Worm (Caenorhabditis elegans) whole organism, L1 larva: Measurements from ENCODE around the gene F56C9.6.

ENCODE experiments used
- C04F5.9 ChIP-seq: sonication (generic microtip); optimal IDR thresholded peaks from 2 replicates; lab custom pipeline; 2016; ENCODE audit warnings: missing genetic modification characterization, missing compliant biosample characterization
- C16A3.4 ChIP-seq: fragments of 150-350 bp; optimal IDR thresholded peaks from 2 replicates; lab custom pipeline; 2014; ENCODE audit warnings: missing biosample characterization, missing genetic modification characterization
- C34B4.2 ChIP-seq: sonication (generic microtip); optimal IDR thresholded peaks from 2 replicates; lab custom pipeline; 2017; ENCODE audit warnings: mild to moderate bottlenecking, missing genetic modification characterization, missing compliant biosample characterization
- aha-1 ChIP-seq: fragments of 150-350 bp; optimal IDR thresholded peaks from 2 replicates; lab custom pipeline; 2014; ENCODE audit warnings: missing biosample characterization, missing genetic modification characterization
- alr-1 ChIP-seq: fragments of 200-800 bp; sonication (Bioruptor generic); optimal IDR thresholded peaks from 2 replicates; lab custom pipeline; 2018; ENCODE audit warnings: borderline replicate concordance, mild to moderate bottlenecking, missing genetic modification characterization, missing compliant biosample characterization
- ceh-8 ChIP-seq: fragments of 200-800 bp; sonication (Bioruptor generic); optimal IDR thresholded peaks from 2 replicates; lab custom pipeline; 2018; ENCODE audit warnings: mild to moderate bottlenecking, missing genetic modification characterization, moderate library complexity, missing compliant biosample characterization
- ceh-82 ChIP-seq, 3 experiments: fragments of 150-350 bp in 1 of 3; sonication (generic microtip) in 2 of 3; optimal IDR thresholded peaks; 2 replicates each; lab custom pipeline; 2014 to 2017; ENCODE audit warnings: missing biosample characterization in 3 of 3, missing genetic modification characterization in 3 of 3
- dpl-1 ChIP-seq, 3 experiments: fragments of 150-350 bp in 2 of 3; sonication (generic microtip) in 1 of 3; optimal IDR thresholded peaks; 2 replicates each; lab custom pipeline; 2014 to 2017; ENCODE audit warnings: missing biosample characterization in 3 of 3, missing genetic modification characterization in 3 of 3, missing genetic modification reagents in 3 of 3
- dsc-1 ChIP-seq: sonication (generic microtip); optimal IDR thresholded peaks from 2 replicates; lab custom pipeline; 2016; ENCODE audit warnings: mild to moderate bottlenecking, missing genetic modification characterization, missing compliant biosample characterization
- efl-1 ChIP-seq, 4 experiments: fragments of 150-350 bp; optimal IDR thresholded peaks in 3 of 4; peaks in 1 of 4; 1 replicate in 1 of 4; 2 replicates in 3 of 4; lab custom pipeline; 2014; ENCODE audit warnings: missing biosample characterization in 2 of 4, missing genetic modification characterization in 2 of 4, missing genetic modification reagents in 2 of 4
- elt-2 ChIP-seq: sonication (generic microtip); optimal IDR thresholded peaks from 2 replicates; lab custom pipeline; 2016; ENCODE audit warnings: missing genetic modification characterization, mild to moderate bottlenecking, inconsistent platforms, missing compliant biosample characterization, missing genetic modification reagents
- fos-1 ChIP-seq: fragments of 150-350 bp; optimal IDR thresholded peaks from 2 replicates; lab custom pipeline; 2014; ENCODE audit warnings: missing biosample characterization, missing genetic modification characterization
- hlh-17 ChIP-seq: fragments of 200-800 bp; sonication (Bioruptor generic); optimal IDR thresholded peaks from 2 replicates; lab custom pipeline; 2018; ENCODE audit warnings: missing genetic modification characterization, mild to moderate bottlenecking, missing compliant biosample characterization, moderate library complexity, borderline replicate concordance
- hpl-2 ChIP-seq: fragments of 150-350 bp; optimal IDR thresholded peaks from 2 replicates; lab custom pipeline; 2014; ENCODE audit warnings: missing biosample characterization, missing genetic modification reagents, missing genetic modification characterization
- isw-1 ChIP-seq: fragments of 200-800 bp; sonication (Bioruptor generic); IDR thresholded peaks from 2 replicates; pipeline ENCODE4 v1.3.6; 2022; ENCODE audit warnings: missing genetic modification characterization, missing compliant biosample characterization
- lin-13 ChIP-seq: fragments of 150-350 bp; optimal IDR thresholded peaks from 2 replicates; lab custom pipeline; 2014; ENCODE audit warnings: missing biosample characterization, missing genetic modification reagents, missing genetic modification characterization
- lin-14 ChIP-seq: fragments of 200-800 bp; sonication (Bioruptor generic); optimal IDR thresholded peaks from 2 replicates; lab custom pipeline; 2018; ENCODE audit warnings: mild to moderate bottlenecking, missing genetic modification characterization, moderate library complexity, missing compliant biosample characterization
- lin-35 ChIP-seq, 2 experiments: fragments of 150-350 bp; optimal IDR thresholded peaks; 2 replicates each; lab custom pipeline; 2014; ENCODE audit warnings: missing biosample characterization in 2 of 2, missing genetic modification characterization in 2 of 2, missing genetic modification reagents in 2 of 2
- lir-3 ChIP-seq: sonication (generic microtip); optimal IDR thresholded peaks from 2 replicates; lab custom pipeline; 2016; ENCODE audit warnings: mild to moderate bottlenecking, missing genetic modification characterization, moderate library complexity, missing compliant biosample characterization; ENCODE audit not compliant: poor library complexity
- lsy-2 ChIP-seq, 2 experiments: fragments of 150-350 bp; optimal IDR thresholded peaks; 2 replicates each; lab custom pipeline; 2014; ENCODE audit warnings: missing biosample characterization in 2 of 2, missing genetic modification characterization in 2 of 2
- mdl-1 ChIP-seq, 2 experiments: fragments of 150-350 bp; optimal IDR thresholded peaks; 2 replicates each; lab custom pipeline; 2014 to 2017; ENCODE audit warnings: missing biosample characterization in 2 of 2, missing genetic modification characterization in 2 of 2, inconsistent platforms in 1 of 2
- mep-1 ChIP-seq: fragments of 150-350 bp; optimal IDR thresholded peaks from 2 replicates; lab custom pipeline; 2014; ENCODE audit warnings: missing biosample characterization, missing genetic modification characterization
- nhr-12 ChIP-seq: sonication (generic microtip); optimal IDR thresholded peaks from 2 replicates; lab custom pipeline; 2017; ENCODE audit warnings: missing biosample characterization, missing genetic modification characterization
- nhr-19 ChIP-seq: fragments of 200-800 bp; sonication (Bioruptor generic); conservative IDR thresholded peaks from 2 replicates; pipeline ENCODE4 v1.3.6; 2022; ENCODE audit warnings: missing genetic modification characterization, missing compliant biosample characterization
- nhr-237 ChIP-seq: fragments of 150-350 bp; optimal IDR thresholded peaks from 2 replicates; lab custom pipeline; 2014; ENCODE audit warnings: missing biosample characterization, missing genetic modification characterization
- nhr-28 ChIP-seq: fragments of 150-350 bp; optimal IDR thresholded peaks from 2 replicates; lab custom pipeline; 2014; ENCODE audit warnings: missing biosample characterization, missing genetic modification characterization
- nhr-47 ChIP-seq: sonication (generic microtip); optimal IDR thresholded peaks from 2 replicates; lab custom pipeline; 2016; ENCODE audit warnings: mild to moderate bottlenecking, missing genetic modification characterization, moderate library complexity, missing compliant biosample characterization
- nhr-71 ChIP-seq: sonication (generic microtip); optimal IDR thresholded peaks from 2 replicates; lab custom pipeline; 2016; ENCODE audit warnings: mild to moderate bottlenecking, missing genetic modification characterization, moderate library complexity, missing compliant biosample characterization
- nhr-77 ChIP-seq: fragments of 150-350 bp; optimal IDR thresholded peaks from 2 replicates; lab custom pipeline; 2014; ENCODE audit warnings: missing biosample characterization, missing genetic modification characterization
- nhr-90 ChIP-seq: sonication (generic microtip); optimal IDR thresholded peaks from 2 replicates; lab custom pipeline; 2016; ENCODE audit warnings: mild to moderate bottlenecking, missing genetic modification characterization, missing compliant biosample characterization; ENCODE audit not compliant: poor library complexity
- pag-3 ChIP-seq: sonication (generic microtip); optimal IDR thresholded peaks from 2 replicates; lab custom pipeline; 2017; ENCODE audit warnings: missing genetic modification characterization, mild to moderate bottlenecking, missing compliant biosample characterization, antibody characterized with exemption, borderline replicate concordance; ENCODE audit not compliant: insufficient read depth
- pqm-1 ChIP-seq: sonication (generic microtip); optimal IDR thresholded peaks from 3 replicates; lab custom pipeline; 2017; ENCODE audit warnings: missing biosample characterization, missing genetic modification characterization
- rnt-1 ChIP-seq: sonication (generic microtip); optimal IDR thresholded peaks from 2 replicates; lab custom pipeline; 2016; ENCODE audit warnings: mild to moderate bottlenecking, missing genetic modification characterization, moderate library complexity, missing compliant biosample characterization
- skn-1 ChIP-seq: fragments of 150-350 bp; optimal IDR thresholded peaks from 2 replicates; lab custom pipeline; 2014; ENCODE audit warnings: missing biosample characterization, missing genetic modification characterization
- snpc-4 ChIP-seq: fragments of 150-350 bp; optimal IDR thresholded peaks from 2 replicates; lab custom pipeline; 2014; ENCODE audit warnings: missing biosample characterization, missing genetic modification characterization
- snu-23 ChIP-seq: sonication (generic microtip); optimal IDR thresholded peaks from 2 replicates; lab custom pipeline; 2016; ENCODE audit warnings: missing genetic modification characterization, missing compliant biosample characterization
- sup-37 ChIP-seq: fragments of 200-800 bp; sonication (Bioruptor generic); optimal IDR thresholded peaks from 2 replicates; lab custom pipeline; 2018; ENCODE audit warnings: mild to moderate bottlenecking, missing genetic modification characterization, missing compliant biosample characterization
- swsn-7 ChIP-seq: sonication (generic microtip); optimal IDR thresholded peaks from 2 replicates; lab custom pipeline; 2016; ENCODE audit warnings: missing genetic modification characterization, missing compliant biosample characterization
- tbx-2 ChIP-seq: sonication (generic microtip); optimal IDR thresholded peaks from 2 replicates; lab custom pipeline; 2016; ENCODE audit warnings: missing genetic modification characterization, missing compliant biosample characterization
- unc-30 ChIP-seq: sonication (generic microtip); optimal IDR thresholded peaks from 2 replicates; lab custom pipeline; 2017; ENCODE audit warnings: missing biosample characterization, missing genetic modification characterization
- unc-86 ChIP-seq: sonication (generic microtip); optimal IDR thresholded peaks from 2 replicates; lab custom pipeline; 2016; ENCODE audit warnings: missing genetic modification characterization, missing compliant biosample characterization
- vab-15 ChIP-seq: sonication (generic microtip); optimal IDR thresholded peaks from 2 replicates; lab custom pipeline; 2017; ENCODE audit warnings: missing genotype, mild to moderate bottlenecking, missing genetic modification characterization, missing compliant biosample characterization
- xbp-1 ChIP-seq: sonication (generic microtip); optimal IDR thresholded peaks from 2 replicates; lab custom pipeline; 2016; ENCODE audit warnings: missing genetic modification characterization, missing compliant biosample characterization
- zip-4 ChIP-seq: fragments of 200-800 bp; sonication (Bioruptor generic); optimal IDR thresholded peaks from 2 replicates; lab custom pipeline; 2018; ENCODE audit warnings: mild to moderate bottlenecking, missing genetic modification characterization, moderate library complexity, missing compliant biosample characterization
- ztf-11 ChIP-seq, 2 experiments: sonication (generic microtip); optimal IDR thresholded peaks; 2 replicates each; lab custom pipeline; 2016 to 2017; ENCODE audit warnings: missing genetic modification characterization in 2 of 2, missing biosample characterization in 1 of 2, missing compliant biosample characterization in 1 of 2

Gene F56C9.6

DNA sequence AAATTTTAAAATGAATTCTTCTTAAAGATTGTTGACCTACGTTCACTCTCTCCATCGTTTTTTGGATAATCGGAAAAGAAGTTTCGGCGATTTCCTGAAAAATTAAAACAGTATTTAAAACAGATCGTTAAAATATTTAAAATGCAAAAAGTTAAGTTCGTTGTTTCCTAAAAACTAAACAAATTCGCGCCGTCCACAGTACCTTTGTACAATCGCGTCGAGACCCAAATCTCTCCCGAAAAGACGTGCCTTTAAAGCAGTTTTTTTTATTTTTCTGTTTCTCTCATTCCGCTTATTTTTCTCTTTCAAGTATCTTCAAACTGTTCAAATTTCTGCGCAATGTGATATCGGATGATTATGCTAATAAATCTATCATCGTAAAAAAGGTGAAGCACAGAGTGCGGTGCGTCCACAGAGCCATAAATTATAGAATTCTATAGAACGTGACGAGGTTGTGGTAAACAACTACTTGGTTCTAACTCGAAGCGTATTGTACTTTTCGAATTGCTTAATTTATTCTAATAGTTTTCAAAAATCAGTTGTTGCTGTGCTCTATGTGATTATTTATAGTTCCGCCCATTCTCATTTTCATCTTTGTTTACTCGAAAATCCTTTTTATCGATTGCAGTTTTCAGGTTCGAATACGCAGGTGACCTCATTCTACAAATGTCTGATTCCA is at the start of gene F56C9.6, which contains the start of gene F56C9.3:
TSS of gene F56C9.6 (minus strand) at position 112 of the 679 bp plus-strand sequence.
TSS of gene F56C9.3 (plus strand) at position 629 of the 679 bp plus-strand sequence.
- no peak for TF ChIP-seq elt-2
- TF ChIP-seq nhr-77 (tag; lab: Kevin White, UChicago): no peak
- no peak for TF ChIP-seq unc-86 (tag; lab: Kevin White, UChicago)
- TF ChIP-seq vab-15 (tag; lab: Kevin White, UChicago): no peak
- no peak for TF ChIP-seq dsc-1 (tag; lab: Kevin White, UChicago)
- TF ChIP-seq nhr-71 (tag; lab: Kevin White, UChicago): no peak
- no peak for TF ChIP-seq tbx-2 (tag; lab: Kevin White, UChicago)
- no peak for TF ChIP-seq ceh-82 (tag; optimal IDR thresholded peaks at IDR 0.05; lab: Kevin White, UChicago)
- TF ChIP-seq nhr-28 (tag; lab: Kevin White, UChicago): no peak
- no peak for TF ChIP-seq C34B4.2 (tag; lab: Kevin White, UChicago)
- no peak for TF ChIP-seq nhr-19 (GFP tag; lab: Robert Waterston, UW)
- no peak for TF ChIP-seq lin-14 (GFP tag; lab: Kevin White, UChicago)
- no peak for TF ChIP-seq isw-1 (GFP tag; lab: Robert Waterston, UW)
- no peak for TF ChIP-seq dpl-1 (GFP tag; optimal IDR thresholded peaks at IDR 0.05; lab: Kevin White, UChicago)
- no peak for TF ChIP-seq hlh-17 (GFP tag; lab: Kevin White, UChicago)
- no peak for TF ChIP-seq nhr-237
- TF ChIP-seq mdl-1 (tag; optimal IDR thresholded peaks at IDR 0.05; lab: Kevin White, UChicago): no peak
- no peak for TF ChIP-seq fos-1 (tag; lab: Kevin White, UChicago)

DNA sequence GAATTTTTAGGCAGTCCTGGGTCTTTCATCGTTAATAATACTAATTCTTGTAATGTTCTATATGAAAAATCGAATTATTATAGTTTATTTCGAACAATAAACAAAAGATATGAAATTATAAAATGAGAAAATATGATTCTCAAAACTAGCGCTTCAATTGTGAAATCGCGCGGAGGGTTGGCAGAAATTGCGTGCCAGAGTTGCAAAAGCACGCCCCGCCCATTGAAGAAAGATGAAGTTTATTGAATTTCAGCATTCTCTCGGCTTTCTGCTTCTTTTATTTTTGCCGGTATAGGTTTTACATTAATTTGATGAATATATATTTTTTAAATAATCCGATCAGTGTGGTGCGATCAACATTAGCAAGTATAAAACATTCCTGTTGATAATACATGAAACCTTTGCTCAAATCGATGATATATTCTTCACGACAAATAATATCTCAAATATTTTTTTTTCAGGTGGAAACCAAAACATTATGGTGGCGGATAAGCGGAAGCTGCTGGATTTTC is 48.5 kb upstream of the F56C9.6 start, which contains the start of the genes eco-1 and hmgr-1:
TSS of gene eco-1 (minus strand) at position 59 of the 512 bp plus-strand sequence.
TSS of gene hmgr-1 (plus strand) at position 462 of the 512 bp plus-strand sequence.
- TF ChIP-seq zip-4 (GFP tag; lab: Kevin White, UChicago) (peak; percentile 0), lin-13 (GFP tag; lab: Kevin White, UChicago) (peak; percentile 29), ceh-8 (GFP tag; lab: Kevin White, UChicago) (no peak), mdl-1 (tag; optimal IDR thresholded peaks at IDR 0.05; lab: Kevin White, UChicago) (peak in 1 of 2 experiments; percentile 15), dpl-1 (GFP tag; optimal IDR thresholded peaks at IDR 0.05; lab: Kevin White, UChicago) (peak; percentile 65 to 83 (median 76)), nhr-237 (no peak), rnt-1 (tag; lab: Kevin White, UChicago) (peak; percentile 68), sup-37 (GFP tag; lab: Kevin White, UChicago) (no peak), C04F5.9 (tag; lab: Kevin White, UChicago) (no peak), nhr-19 (GFP tag; lab: Robert Waterston, UW) (peak; percentile 27), lsy-2 (tag; optimal IDR thresholded peaks at IDR 0.05; lab: Kevin White, UChicago) (peak; percentile 55 to 62), lin-35 (GFP tag; optimal IDR thresholded peaks at IDR 0.05; lab: Kevin White, UChicago) (peak; percentile 52 to 87), aha-1 (tag; lab: Kevin White, UChicago) (no peak), C16A3.4 (tag; lab: Kevin White, UChicago) (peak; percentile 8), mep-1 (tag; lab: Kevin White, UChicago) (peak; percentile 52), nhr-47 (tag; lab: Kevin White, UChicago) (peak; percentile 50), nhr-12 (tag; lab: Kevin White, UChicago) (no peak), nhr-77 (tag; lab: Kevin White, UChicago) (no peak), nhr-90 (tag; lab: Kevin White, UChicago) (peak; percentile 41), lir-3 (peak; percentile 38), ztf-11 (tag; optimal IDR thresholded peaks at IDR 0.05; lab: Kevin White, UChicago) (no peak), efl-1 (optimal IDR thresholded peaks at IDR 0.05; lab: Kevin White, UChicago) (peak; percentile 17 to 79), efl-1 (GFP tag; optimal IDR thresholded peaks at IDR 0.05 in 1 of 2; lab: Kevin White, UChicago) (peak; percentile 83 to 98), skn-1 (peak; percentile 50), snu-23 (peak; percentile 30), dsc-1 (tag; lab: Kevin White, UChicago) (peak; percentile 28), tbx-2 (tag; lab: Kevin White, UChicago) (peak; percentile 27), xbp-1 (peak; percentile 39), snpc-4 (tag; lab: Kevin White, UChicago) (no peak), hpl-2 (GFP tag; lab: Kevin White, UChicago) (no peak), alr-1 (tag; lab: Kevin White, UChicago) (no peak), swsn-7 (tag; lab: Kevin White, UChicago) (peak; percentile 53), unc-30 (tag; lab: Kevin White, UChicago) (no peak), pag-3 (tag; lab: Kevin White, UChicago) (no peak), pqm-1 (tag; lab: Kevin White, UChicago) (no peak), lin-14 (GFP tag; lab: Kevin White, UChicago) (no peak), unc-86 (tag; lab: Kevin White, UChicago) (peak; percentile 24), nhr-71 (tag; lab: Kevin White, UChicago) (peak; percentile 59)
